Fruit fly (Drosophila melanogaster) whole organism, embryonic: ENCODE results near the gene Pex16.

Experiments used
- CG10147 ChIP-seq: fragments of 200-800 bp; sonication (Bioruptor generic); optimal IDR thresholded peaks from 2 replicates; lab custom pipeline; 2019; ENCODE audit warnings: missing biosample characterization, mild to moderate bottlenecking, missing genetic modification characterization, moderate library complexity
- CG13123 ChIP-seq: fragments of 200-800 bp; sonication (Bioruptor generic); optimal IDR thresholded peaks from 2 replicates; lab custom pipeline; 2016; ENCODE audit warnings: missing biosample characterization, missing genetic modification characterization
- CG13624 ChIP-seq: fragments of 200-800 bp; sonication (Bioruptor generic); optimal IDR thresholded peaks from 2 replicates; lab custom pipeline; 2016; ENCODE audit warnings: missing biosample characterization, missing genetic modification characterization
- CG13775 ChIP-seq: fragments of 200-800 bp; sonication (Bioruptor generic); optimal IDR thresholded peaks from 3 replicates; lab custom pipeline; 2017; ENCODE audit warnings: missing biosample characterization, mild to moderate bottlenecking, missing genetic modification characterization
- CG14710 ChIP-seq: fragments of 200-800 bp; sonication (Bioruptor generic); optimal IDR thresholded peaks from 3 replicates; lab custom pipeline; 2019; ENCODE audit warnings: missing biosample characterization, mild to moderate bottlenecking, missing genetic modification characterization, moderate library complexity
- CG15073 ChIP-seq: fragments of 200-800 bp; sonication (Bioruptor generic); optimal IDR thresholded peaks from 2 replicates; lab custom pipeline; 2016; ENCODE audit warnings: missing biosample characterization, missing genetic modification characterization
- CG15269 ChIP-seq: fragments of 200-800 bp; sonication (Bioruptor generic); optimal IDR thresholded peaks from 2 replicates; lab custom pipeline; 2018; ENCODE audit warnings: missing biosample characterization, mild to moderate bottlenecking, missing genetic modification characterization, moderate library complexity
- CG16813 ChIP-seq: fragments of 200-800 bp; sonication (Bioruptor generic); IDR thresholded peaks from 3 replicates; pipeline ENCODE4 v1.3.6; 2022; ENCODE audit warnings: missing biosample characterization, missing genetic modification characterization; ENCODE audit not compliant: partially characterized antibody
- CG17359 ChIP-seq: fragments of 200-800 bp; sonication (Bioruptor generic); optimal IDR thresholded peaks from 3 replicates; lab custom pipeline; 2018; ENCODE audit warnings: missing biosample characterization, mild to moderate bottlenecking, missing genetic modification characterization, moderate library complexity
- CG17912 ChIP-seq: fragments of 200-800 bp; sonication (Bioruptor generic); optimal IDR thresholded peaks from 2 replicates; lab custom pipeline; 2018; ENCODE audit warnings: missing biosample characterization, mild to moderate bottlenecking, missing genetic modification characterization
- CG2712 ChIP-seq: fragments of 200-800 bp; optimal IDR thresholded peaks from 3 replicates; lab custom pipeline; 2019; ENCODE audit warnings: missing biosample characterization, mild to moderate bottlenecking, missing genetic modification characterization, moderate library complexity
- CG32772 ChIP-seq: fragments of 200-800 bp; sonication (Bioruptor generic); IDR thresholded peaks from 2 replicates; pipeline ENCODE4 v1.3.6; 2022; ENCODE audit warnings: missing biosample characterization, missing genetic modification characterization
- CG4424 ChIP-seq: fragments of 200-800 bp; sonication (Bioruptor generic); optimal IDR thresholded peaks from 3 replicates; lab custom pipeline; 2016; ENCODE audit warnings: missing biosample characterization, missing genetic modification characterization
- CG4617 ChIP-seq: fragments of 200-800 bp; sonication (Bioruptor generic); optimal IDR thresholded peaks from 3 replicates; lab custom pipeline; 2016; ENCODE audit warnings: missing biosample characterization, missing genetic modification characterization, borderline replicate concordance
- CG6813 ChIP-seq: fragments of 200-800 bp; sonication (Bioruptor generic); optimal IDR thresholded peaks from 2 replicates; lab custom pipeline; 2017; ENCODE audit warnings: missing biosample characterization, missing genetic modification characterization, mild to moderate bottlenecking, moderate library complexity, missing genetic modification reagents
- CG7556 ChIP-seq: fragments of 200-800 bp; sonication (Bioruptor generic); optimal IDR thresholded peaks from 2 replicates; lab custom pipeline; 2017; ENCODE audit warnings: missing biosample characterization, mild to moderate bottlenecking, missing genetic modification characterization
- CG8478 ChIP-seq: fragments of >200 bp; optimal IDR thresholded peaks from 2 replicates; lab custom pipeline; 2018
- CG9437 ChIP-seq: fragments of 200-800 bp; sonication (Bioruptor generic); optimal IDR thresholded peaks from 2 replicates; lab custom pipeline; 2018; ENCODE audit warnings: missing biosample characterization, mild to moderate bottlenecking, missing genetic modification characterization
- Dp ChIP-seq: fragments of 200-800 bp; sonication (Bioruptor generic); optimal IDR thresholded peaks from 2 replicates; lab custom pipeline; 2018; ENCODE audit warnings: missing biosample characterization, mild to moderate bottlenecking, missing genetic modification characterization, moderate library complexity
- HmgZ ChIP-seq: fragments of 200-800 bp; sonication (Bioruptor generic); optimal IDR thresholded peaks from 2 replicates; lab custom pipeline; 2018; ENCODE audit warnings: missing biosample characterization, mild to moderate bottlenecking, missing genetic modification characterization
- Max ChIP-seq: fragments of 200-800 bp; sonication (Bioruptor generic); optimal IDR thresholded peaks from 2 replicates; lab custom pipeline; 2016; ENCODE audit warnings: missing biosample characterization, mild to moderate bottlenecking, missing genetic modification characterization
- NK7.1 ChIP-seq: fragments of 200-800 bp; sonication (Bioruptor generic); optimal IDR thresholded peaks from 3 replicates; lab custom pipeline; 2016; ENCODE audit warnings: missing biosample characterization, missing genetic modification characterization
- Pdp1 ChIP-seq, 2 experiments: fragments of 200-800 bp; sonication (Bioruptor generic); optimal IDR thresholded peaks; 3 replicates each; lab custom pipeline; 2016; ENCODE audit warnings: missing biosample characterization in 2 of 2, missing genetic modification characterization in 2 of 2, mild to moderate bottlenecking in 1 of 2, moderate library complexity in 1 of 2
- ash1 ChIP-seq: fragments of 200-800 bp; sonication (Bioruptor generic); optimal IDR thresholded peaks from 2 replicates; lab custom pipeline; 2018; ENCODE audit warnings: missing biosample characterization, mild to moderate bottlenecking, missing genetic modification characterization
- cad ChIP-seq: fragments of >200 bp; optimal IDR thresholded peaks from 2 replicates; lab custom pipeline; 2017; ENCODE audit warnings: missing biosample characterization, missing genetic modification characterization
- cas ChIP-seq: fragments of 200-800 bp; sonication (Bioruptor generic); IDR thresholded peaks from 2 replicates; pipeline ENCODE4 v1.3.6; 2022; ENCODE audit warnings: missing biosample characterization, missing genetic modification characterization
- eyg ChIP-seq: fragments of 200-800 bp; sonication (Bioruptor generic); optimal IDR thresholded peaks from 3 replicates; lab custom pipeline; 2016; ENCODE audit warnings: missing biosample characterization, missing genetic modification characterization
- gce ChIP-seq: fragments of 200-800 bp; sonication (Bioruptor generic); IDR thresholded peaks from 3 replicates; pipeline ENCODE4 v1.3.6; 2022; ENCODE audit warnings: missing biosample characterization, missing genetic modification characterization
- gro ChIP-seq: fragments of 200-800 bp; sonication (Bioruptor generic); optimal IDR thresholded peaks from 2 replicates; lab custom pipeline; 2016; ENCODE audit warnings: missing biosample characterization, missing genetic modification characterization
- inv ChIP-seq: fragments of 200-800 bp; sonication (Bioruptor generic); IDR thresholded peaks from 2 replicates; pipeline ENCODE4 v1.3.6; 2022; ENCODE audit warnings: missing biosample characterization, missing genetic modification characterization; ENCODE audit not compliant: partially characterized antibody
- jing ChIP-seq: fragments of 200-800 bp; sonication (Bioruptor generic); optimal IDR thresholded peaks from 2 replicates; lab custom pipeline; 2018; ENCODE audit warnings: missing biosample characterization, mild to moderate bottlenecking, missing genetic modification characterization
- kah ChIP-seq: fragments of 200-800 bp; sonication (Bioruptor generic); optimal IDR thresholded peaks from 2 replicates; lab custom pipeline; 2018; ENCODE audit warnings: missing biosample characterization, mild to moderate bottlenecking, missing genetic modification characterization
- ken ChIP-seq: fragments of 200-800 bp; sonication (Bioruptor generic); IDR thresholded peaks from 3 replicates; pipeline ENCODE4 v1.3.6; 2022; ENCODE audit warnings: missing biosample characterization, missing genetic modification characterization
- knrl ChIP-seq: fragments of 200-800 bp; sonication (Bioruptor generic); IDR thresholded peaks from 3 replicates; pipeline ENCODE4 v1.3.6; 2022; ENCODE audit warnings: missing biosample characterization, missing genetic modification characterization; ENCODE audit not compliant: partially characterized antibody
- lbe ChIP-seq: fragments of 200-800 bp; sonication (Bioruptor generic); optimal IDR thresholded peaks from 2 replicates; lab custom pipeline; 2016; ENCODE audit warnings: missing biosample characterization, mild to moderate bottlenecking, missing genetic modification characterization
- lmd ChIP-seq: fragments of 200-800 bp; sonication (Bioruptor generic); IDR thresholded peaks from 2 replicates; pipeline ENCODE4 v1.3.6; 2022; ENCODE audit warnings: missing biosample characterization, missing genetic modification characterization
- nau ChIP-seq: fragments of 200-800 bp; sonication (Bioruptor generic); optimal IDR thresholded peaks from 3 replicates; lab custom pipeline; 2017; ENCODE audit warnings: missing biosample characterization, mild to moderate bottlenecking, missing genetic modification characterization, missing genetic modification reagents
- nmo ChIP-seq: fragments of 200-800 bp; sonication (Bioruptor generic); optimal IDR thresholded peaks from 2 replicates; lab custom pipeline; 2018; ENCODE audit warnings: missing biosample characterization, mild to moderate bottlenecking, missing genetic modification characterization, moderate library complexity
- onecut ChIP-seq: fragments of 200-800 bp; sonication (Bioruptor generic); IDR thresholded peaks from 2 replicates; pipeline ENCODE4 v1.3.6; 2022; ENCODE audit warnings: missing biosample characterization, missing genetic modification characterization
- pfk ChIP-seq: fragments of 200-800 bp; sonication (Bioruptor generic); optimal IDR thresholded peaks from 2 replicates; lab custom pipeline; 2018; ENCODE audit warnings: missing biosample characterization, mild to moderate bottlenecking, missing genetic modification characterization, moderate library complexity
- pho ChIP-seq: fragments of 200-800 bp; sonication (Bioruptor generic); optimal IDR thresholded peaks from 2 replicates; lab custom pipeline; 2016; ENCODE audit warnings: missing biosample characterization, missing genetic modification characterization
- phol ChIP-seq: fragments of 200-800 bp; sonication (Bioruptor generic); optimal IDR thresholded peaks from 3 replicates; lab custom pipeline; 2018; ENCODE audit warnings: missing biosample characterization, mild to moderate bottlenecking, missing genetic modification characterization, moderate library complexity
- psq ChIP-seq: fragments of 200-800 bp; sonication (Bioruptor generic); optimal IDR thresholded peaks from 2 replicates; lab custom pipeline; 2017; ENCODE audit warnings: missing biosample characterization, missing genetic modification characterization
- repo ChIP-seq: fragments of 200-800 bp; sonication (Bioruptor generic); optimal IDR thresholded peaks from 2 replicates; lab custom pipeline; 2016; ENCODE audit warnings: missing biosample characterization, missing genetic modification characterization
- ro ChIP-seq: fragments of 200-800 bp; sonication (Bioruptor generic); IDR thresholded peaks from 2 replicates; pipeline ENCODE4 v1.3.6; 2022; ENCODE audit warnings: missing biosample characterization, missing genetic modification characterization
- unc-4 ChIP-seq: fragments of 200-800 bp; sonication (Bioruptor generic); IDR thresholded peaks from 2 replicates; pipeline ENCODE4 v1.3.6; 2022; ENCODE audit warnings: missing biosample characterization, missing genetic modification characterization; ENCODE audit not compliant: partially characterized antibody
- wdn ChIP-seq: fragments of 200-800 bp; sonication (Bioruptor generic); IDR thresholded peaks from 2 replicates; pipeline ENCODE4 v1.3.6; 2022; ENCODE audit warnings: missing biosample characterization, missing genetic modification characterization
- zen2 ChIP-seq: fragments of 200-800 bp; sonication (Bioruptor generic); IDR thresholded peaks from 3 replicates; pipeline ENCODE4 v1.3.6; 2022; ENCODE audit warnings: missing biosample characterization, missing genetic modification characterization; ENCODE audit not compliant: partially characterized antibody

Pex16 gene

dm6 chr3L:20784812-20785671 lies 7.0 kb upstream of the Pex16 start (continued):
- TF ChIP-seq Pdp1 (GFP tag; optimal IDR thresholded peaks at IDR 0.05; lab: Kevin White, UChicago): peak; percentile 4 to 65
- peak; percentile 70 for TF ChIP-seq kah (GFP tag; lab: Kevin White, UChicago)
- TF ChIP-seq pfk (GFP tag; lab: Kevin White, UChicago): peak; percentile 45
- no peak for TF ChIP-seq ash1 (GFP tag; lab: Kevin White, UChicago)
- no peak for TF ChIP-seq gce (GFP tag; lab: Robert Waterston, UW)
- peak; percentile 50 for TF ChIP-seq phol (tag; lab: Kevin White, UChicago)
- no peak for TF ChIP-seq cas (GFP tag; lab: Robert Waterston, UW)
- peak; percentile 55 for TF ChIP-seq CG15269 (tag; lab: Kevin White, UChicago)
- TF ChIP-seq CG9437: peak; percentile 47
- no peak for TF ChIP-seq ken
- peak; percentile 28 for TF ChIP-seq gro (GFP tag; lab: Kevin White, UChicago)
- peak; percentile 48 for TF ChIP-seq HmgZ
- TF ChIP-seq jing: no peak
- TF ChIP-seq lbe (GFP tag; lab: Kevin White, UChicago): peak; percentile 4
- peak; percentile 23; the same call in 1 of the 3 replicates for TF ChIP-seq CG16813 (GFP tag; lab: Robert Waterston, UW)
- TF ChIP-seq wdn (GFP tag; lab: Robert Waterston, UW): peak; percentile 82
- TF ChIP-seq CG17912 (GFP tag; lab: Kevin White, UChicago): no peak
- TF ChIP-seq CG14710 (tag; lab: Kevin White, UChicago): peak; percentile 56
- TF ChIP-seq nmo (GFP tag; lab: Kevin White, UChicago): peak; percentile 44
- TF ChIP-seq CG13123 (GFP tag; lab: Kevin White, UChicago): no peak
- TF ChIP-seq CG17359 (tag; lab: Kevin White, UChicago): peak; percentile 16
- no peak for TF ChIP-seq repo
- peak; percentile 16 for TF ChIP-seq CG4424 (GFP tag; lab: Kevin White, UChicago)
- TF ChIP-seq knrl (GFP tag; lab: Robert Waterston, UW): no peak; the same call in 2 of the 3 replicates
- peak; percentile 44 for TF ChIP-seq pho (GFP tag; lab: Kevin White, UChicago)
- TF ChIP-seq CG7556 (GFP tag; lab: Kevin White, UChicago): peak; percentile 55
- peak; percentile 56 for TF ChIP-seq CG2712 (tag; lab: Kevin White, UChicago)
- peak; percentile 48 for TF ChIP-seq CG10147 (GFP tag; lab: Kevin White, UChicago)
- TF ChIP-seq Max (GFP tag; lab: Kevin White, UChicago): peak; percentile 44
- TF ChIP-seq eyg (GFP tag; lab: Kevin White, UChicago): no peak
- TF ChIP-seq zen2 (GFP tag; lab: Robert Waterston, UW): no peak
- TF ChIP-seq NK7.1: peak; percentile 37
- TF ChIP-seq onecut (GFP tag; lab: Robert Waterston, UW): 0 out of 2 replicates have a peak, but pooled peaks have one; percentile 9
- no peak for TF ChIP-seq CG15073 (GFP tag; lab: Kevin White, UChicago)
- peak; percentile 40 for TF ChIP-seq CG6813 (GFP tag; lab: Kevin White, UChicago)
- TF ChIP-seq CG13775 (GFP tag; lab: Kevin White, UChicago): peak; percentile 37
- TF ChIP-seq Dp (GFP tag; lab: Kevin White, UChicago): no peak
- TF ChIP-seq CG8478: no peak
- no peak for TF ChIP-seq ro
- no peak for TF ChIP-seq CG32772 (GFP tag; lab: Robert Waterston, UW)
- TF ChIP-seq inv (GFP tag; lab: Robert Waterston, UW): 0 out of 2 replicates have a peak, but pooled peaks have one; percentile 27
- TF ChIP-seq cad: peak; percentile 19
- TF ChIP-seq unc-4 (GFP tag; lab: Robert Waterston, UW): peak; percentile 37; the same call in 1 of the 2 replicates
- TF ChIP-seq CG4617 (GFP tag; lab: Kevin White, UChicago): no peak
- peak; percentile 66 for TF ChIP-seq psq (GFP tag; lab: Kevin White, UChicago)
- no peak for TF ChIP-seq CG13624 (GFP tag; lab: Kevin White, UChicago)
- no peak for TF ChIP-seq lmd (GFP tag; lab: Robert Waterston, UW)
- no peak for TF ChIP-seq nau (GFP tag; lab: Kevin White, UChicago)
